Fruit fly (Drosophila melanogaster) whole organism, embryonic: Measurements from ENCODE around the gene CG42819.

Experiments used
- B-H2 ChIP-seq: fragments of 200-800 bp; sonication (Bioruptor generic); optimal IDR thresholded peaks from 2 replicates; lab custom pipeline; 2018; ENCODE audit warnings: missing biosample characterization, mild to moderate bottlenecking, missing genetic modification characterization
- CG10209 ChIP-seq: fragments of 200-800 bp; sonication (Bioruptor generic); optimal IDR thresholded peaks from 3 replicates; lab custom pipeline; 2017; ENCODE audit warnings: missing biosample characterization, mild to moderate bottlenecking, missing genetic modification characterization, missing genetic modification reagents
- CG11560 ChIP-seq: fragments of 200-800 bp; sonication (Bioruptor generic); IDR thresholded peaks from 3 replicates; pipeline ENCODE4 v1.3.6; 2022; ENCODE audit warnings: missing biosample characterization, missing genetic modification characterization
- CG12659 ChIP-seq: fragments of 200-800 bp; sonication (Bioruptor generic); optimal IDR thresholded peaks from 3 replicates; lab custom pipeline; 2017; ENCODE audit warnings: mild to moderate bottlenecking, missing biosample characterization, missing genetic modification reagents, missing genetic modification characterization
- CG13296 ChIP-seq: fragments of 200-800 bp; sonication (Bioruptor generic); optimal IDR thresholded peaks from 3 replicates; lab custom pipeline; 2018; ENCODE audit warnings: missing biosample characterization, mild to moderate bottlenecking, missing genetic modification characterization
- CG17328 ChIP-seq: fragments of 200-800 bp; sonication (Bioruptor generic); IDR thresholded peaks from 2 replicates; pipeline ENCODE4 v1.3.6; 2022; ENCODE audit warnings: missing biosample characterization, missing genetic modification characterization
- CG17385 ChIP-seq: fragments of 200-800 bp; sonication (Bioruptor generic); optimal IDR thresholded peaks from 3 replicates; lab custom pipeline; 2018; ENCODE audit warnings: missing biosample characterization, mild to moderate bottlenecking, missing genetic modification characterization
- CG1792 ChIP-seq: fragments of 200-800 bp; sonication (Bioruptor generic); optimal IDR thresholded peaks from 2 replicates; lab custom pipeline; 2016; ENCODE audit warnings: missing biosample characterization, missing genetic modification characterization
- CG2129 ChIP-seq: fragments of 200-800 bp; sonication (Bioruptor generic); IDR thresholded peaks from 2 replicates; pipeline ENCODE4 v1.3.6; 2022; ENCODE audit warnings: missing biosample characterization, missing genetic modification characterization; ENCODE audit not compliant: partially characterized antibody
- CG32772 ChIP-seq: fragments of 200-800 bp; sonication (Bioruptor generic); IDR thresholded peaks from 2 replicates; pipeline ENCODE4 v1.3.6; 2022; ENCODE audit warnings: missing biosample characterization, missing genetic modification characterization
- CG3726 ChIP-seq: fragments of 200-800 bp; sonication (Bioruptor generic); IDR thresholded peaks from 3 replicates; pipeline ENCODE4, ENCODE4 v1.3.6; 2022; ENCODE audit warnings: missing biosample characterization, missing genetic modification characterization
- CG4854 ChIP-seq: fragments of 200-800 bp; sonication (Bioruptor generic); optimal IDR thresholded peaks from 2 replicates; lab custom pipeline; 2016; ENCODE audit warnings: missing biosample characterization, missing genetic modification characterization, inconsistent platforms
- CG5180 ChIP-seq: fragments of 200-800 bp; sonication (Bioruptor generic); optimal IDR thresholded peaks from 3 replicates; lab custom pipeline; 2017; ENCODE audit warnings: missing biosample characterization, missing genetic modification characterization, mild to moderate bottlenecking, moderate library complexity, missing genetic modification reagents
- CG6813 ChIP-seq: fragments of 200-800 bp; sonication (Bioruptor generic); optimal IDR thresholded peaks from 2 replicates; lab custom pipeline; 2017; ENCODE audit warnings: missing biosample characterization, missing genetic modification characterization, mild to moderate bottlenecking, moderate library complexity, missing genetic modification reagents
- CG6854 ChIP-seq: fragments of 200-800 bp; sonication (Bioruptor generic); optimal IDR thresholded peaks from 3 replicates; lab custom pipeline; 2017; ENCODE audit warnings: missing biosample characterization, mild to moderate bottlenecking, missing genetic modification characterization
- CG7271 ChIP-seq: fragments of 200-800 bp; sonication (Bioruptor generic); optimal IDR thresholded peaks from 2 replicates; lab custom pipeline; 2018; ENCODE audit warnings: missing biosample characterization, mild to moderate bottlenecking, missing genetic modification characterization, moderate library complexity
- CG8924 ChIP-seq: fragments of 200-800 bp; optimal IDR thresholded peaks from 3 replicates; lab custom pipeline; 2019; ENCODE audit warnings: missing biosample characterization, mild to moderate bottlenecking, missing genetic modification characterization, moderate library complexity
- Camta ChIP-seq: fragments of 200-800 bp; sonication (Bioruptor generic); optimal IDR thresholded peaks from 2 replicates; lab custom pipeline; 2016; ENCODE audit warnings: missing biosample characterization, missing genetic modification characterization
- CkIIα-i1 ChIP-seq: fragments of 200-800 bp; sonication (Bioruptor generic); IDR thresholded peaks from 2 replicates; pipeline ENCODE4 v1.3.6; 2022; ENCODE audit warnings: missing biosample characterization, missing genetic modification characterization
- D19B ChIP-seq: fragments of 200-800 bp; sonication (Bioruptor generic); optimal IDR thresholded peaks from 2 replicates; lab custom pipeline; 2017; ENCODE audit warnings: missing biosample characterization, mild to moderate bottlenecking, missing genetic modification characterization
- Dfd ChIP-seq, 2 experiments: fragments of >200 bp; optimal IDR thresholded peaks; 2 replicates each; lab custom pipeline; 2017; ENCODE audit warnings: missing biosample characterization in 2 of 2, missing genetic modification characterization in 2 of 2
- Dp ChIP-seq: fragments of 200-800 bp; sonication (Bioruptor generic); optimal IDR thresholded peaks from 2 replicates; lab custom pipeline; 2018; ENCODE audit warnings: missing biosample characterization, mild to moderate bottlenecking, missing genetic modification characterization, moderate library complexity
- Eip74EF ChIP-seq, 2 experiments: fragments of 200-800 bp in 1 of 2; fragments of >200 bp in 1 of 2; sonication (Bioruptor generic) in 1 of 2; optimal IDR thresholded peaks; 2 replicates each; lab custom pipeline; 2017 to 2019; ENCODE audit warnings: missing biosample characterization in 2 of 2, missing genetic modification characterization in 2 of 2, mild to moderate bottlenecking in 1 of 2, moderate library complexity in 1 of 2
- Fer1 ChIP-seq: fragments of 200-800 bp; sonication (Bioruptor generic); optimal IDR thresholded peaks from 2 replicates; lab custom pipeline; 2017; ENCODE audit warnings: missing biosample characterization, mild to moderate bottlenecking, missing genetic modification characterization
- HLH3B ChIP-seq: fragments of 200-800 bp; sonication (Bioruptor generic); IDR thresholded peaks from 2 replicates; pipeline ENCODE4 v1.3.6; 2022; ENCODE audit warnings: missing biosample characterization, missing genetic modification characterization
- HmgZ ChIP-seq: fragments of 200-800 bp; sonication (Bioruptor generic); optimal IDR thresholded peaks from 2 replicates; lab custom pipeline; 2018; ENCODE audit warnings: missing biosample characterization, mild to moderate bottlenecking, missing genetic modification characterization
- Hr39 ChIP-seq: fragments of >200 bp; optimal IDR thresholded peaks from 2 replicates; lab custom pipeline; 2017
- MBD-R2 ChIP-seq: fragments of 200-800 bp; sonication (Bioruptor generic); IDR thresholded peaks from 2 replicates; pipeline ENCODE4 v1.3.6; 2022; ENCODE audit warnings: missing biosample characterization, missing genetic modification characterization
- NC2α ChIP-seq: fragments of 200-800 bp; sonication (Bioruptor generic); optimal IDR thresholded peaks from 2 replicates; lab custom pipeline; 2016; ENCODE audit warnings: missing biosample characterization, missing genetic modification characterization
- Pdp1 ChIP-seq, 2 experiments: fragments of 200-800 bp; sonication (Bioruptor generic); optimal IDR thresholded peaks; 3 replicates each; lab custom pipeline; 2016; ENCODE audit warnings: missing biosample characterization in 2 of 2, missing genetic modification characterization in 2 of 2, mild to moderate bottlenecking in 1 of 2, moderate library complexity in 1 of 2
- Stat92E ChIP-seq, 3 experiments: fragments of >200 bp in 2 of 3; fragments of 200-800 bp in 1 of 3; sonication (Bioruptor generic) in 1 of 3; optimal IDR thresholded peaks; 2 replicates each; lab custom pipeline; 2017 to 2019; ENCODE audit warnings: missing biosample characterization in 3 of 3, missing genetic modification characterization in 3 of 3, mild to moderate bottlenecking in 1 of 3, moderate library complexity in 1 of 3
- Taf1 ChIP-seq: fragments of 200-800 bp; sonication (Bioruptor generic); IDR thresholded peaks from 2 replicates; pipeline ENCODE4 v1.3.6; 2022; ENCODE audit warnings: missing biosample characterization, missing genetic modification characterization
- cato ChIP-seq: fragments of 200-800 bp; sonication (Bioruptor generic); optimal IDR thresholded peaks from 2 replicates; lab custom pipeline; 2016; ENCODE audit warnings: missing biosample characterization, missing genetic modification characterization, borderline replicate concordance
- caup ChIP-seq: fragments of 200-800 bp; sonication (Bioruptor generic); optimal IDR thresholded peaks from 3 replicates; lab custom pipeline; 2017; ENCODE audit warnings: missing biosample characterization, mild to moderate bottlenecking, missing genetic modification characterization, moderate library complexity; ENCODE audit not compliant: severe bottlenecking
- corto ChIP-seq: fragments of 200-800 bp; sonication (Bioruptor generic); optimal IDR thresholded peaks from 2 replicates; lab custom pipeline; 2016; ENCODE audit warnings: missing biosample characterization, mild to moderate bottlenecking, missing genetic modification characterization, moderate library complexity
- ewg ChIP-seq: fragments of 200-800 bp; sonication (Bioruptor generic); optimal IDR thresholded peaks from 3 replicates; lab custom pipeline; 2017; ENCODE audit warnings: mild to moderate bottlenecking, missing biosample characterization, missing genetic modification reagents, missing genetic modification characterization
- gfzf ChIP-seq: fragments of 200-800 bp; sonication (Bioruptor generic); optimal IDR thresholded peaks from 2 replicates; lab custom pipeline; 2016; ENCODE audit warnings: missing biosample characterization, mild to moderate bottlenecking, missing genetic modification characterization, moderate library complexity
- gro ChIP-seq: fragments of 200-800 bp; sonication (Bioruptor generic); optimal IDR thresholded peaks from 2 replicates; lab custom pipeline; 2016; ENCODE audit warnings: missing biosample characterization, missing genetic modification characterization
- pb ChIP-seq: fragments of 200-800 bp; sonication (Bioruptor generic); optimal IDR thresholded peaks from 3 replicates; lab custom pipeline; 2016; ENCODE audit warnings: missing biosample characterization, missing genetic modification characterization
- pho ChIP-seq: fragments of 200-800 bp; sonication (Bioruptor generic); optimal IDR thresholded peaks from 2 replicates; lab custom pipeline; 2016; ENCODE audit warnings: missing biosample characterization, missing genetic modification characterization
- prd ChIP-seq, 3 experiments: fragments of >200 bp in 2 of 3; fragments of 200-800 bp in 1 of 3; sonication (Bioruptor generic) in 1 of 3; optimal IDR thresholded peaks in 2 of 3; IDR thresholded peaks in 1 of 3; 2 replicates in 2 of 3; 3 replicates in 1 of 3; pipeline versions ENCODE4 v1.3.6 to Lab custom; 2017 to 2022; ENCODE audit warnings: missing biosample characterization in 1 of 3, missing genetic modification characterization in 1 of 3
- pzg ChIP-seq: fragments of 200-800 bp; sonication (Bioruptor generic); optimal IDR thresholded peaks from 3 replicates; lab custom pipeline; 2018; ENCODE audit warnings: missing biosample characterization, mild to moderate bottlenecking, missing genetic modification characterization, moderate library complexity
- rib ChIP-seq: fragments of 200-800 bp; sonication (Bioruptor generic); IDR thresholded peaks from 2 replicates; pipeline ENCODE4 v1.3.6; 2022; ENCODE audit warnings: missing biosample characterization, missing genetic modification characterization
- sens ChIP-seq: fragments of 200-800 bp; sonication (Bioruptor generic); peaks from one replicate; lab custom pipeline; 2016; ENCODE audit warnings: missing biosample characterization, missing genetic modification characterization
- tx ChIP-seq: fragments of 200-800 bp; sonication (Bioruptor generic); optimal IDR thresholded peaks from 2 replicates; lab custom pipeline; 2016; ENCODE audit warnings: missing biosample characterization, missing genetic modification characterization
- unpg ChIP-seq: fragments of 200-800 bp; sonication (Bioruptor generic); optimal IDR thresholded peaks from 3 replicates; lab custom pipeline; 2018; ENCODE audit warnings: missing biosample characterization, mild to moderate bottlenecking, missing genetic modification characterization, moderate library complexity
- vnd ChIP-seq: fragments of 200-800 bp; sonication (Bioruptor generic); IDR thresholded peaks from 3 replicates; pipeline ENCODE4 v1.3.6; 2022; ENCODE audit warnings: missing biosample characterization, missing genetic modification characterization; ENCODE audit not compliant: partially characterized antibody

CG42819 gene

dm6 chr2L:8381508-8382036 is 7.6 kb downstream of the CG42819 start, which contains the start of gene AlaRS (continued):
- TF ChIP-seq prd (optimal IDR thresholded peaks at IDR 0.05; lab: Kevin White, UChicago) (no peak), prd (GFP tag; IDR thresholded peaks at IDR 0.05; lab: Robert Waterston, UW) (0 out of 3 replicates have a peak, but pooled peaks have one; percentile 7), CG5180 (GFP tag; lab: Kevin White, UChicago) (no peak), CG6813 (peak; percentile 3), Eip74EF (GFP tag; optimal IDR thresholded peaks at IDR 0.05; lab: Kevin White, UChicago) (peak in 1 of 2 experiments; percentile 9), Taf1 (GFP tag; lab: Robert Waterston, UW) (no peak), CG8924 (tag; lab: Kevin White, UChicago) (peak; percentile 28), HmgZ (tag; lab: Kevin White, UChicago) (peak; percentile 29), CkIIα-i1 (GFP tag; lab: Robert Waterston, UW) (no peak), CG3726 (GFP tag; lab: Robert Waterston, UW) (no peak), rib (GFP tag; lab: Robert Waterston, UW) (no peak), Dp (peak; percentile 24), pho (no peak)
- TF ChIP-seq, all 482 proteins: peak for 186

- no peak for TF ChIP-seq Dfd (GFP tag; optimal IDR thresholded peaks at IDR 0.05; lab: Kevin White, UChicago)
- TF ChIP-seq CG17385 (GFP tag; lab: Kevin White, UChicago), result peak; percentile 99
- peak; percentile 99 for TF ChIP-seq CG7271 (tag; lab: Kevin White, UChicago)
- TF ChIP-seq HLH3B (GFP tag; lab: Robert Waterston, UW), result peak; percentile 100
- TF ChIP-seq CG4854, result peak; percentile 97
- TF ChIP-seq CG13296 (GFP tag; lab: Kevin White, UChicago), result peak; percentile 100
- TF ChIP-seq pzg (GFP tag; lab: Kevin White, UChicago), result peak; percentile 63
- TF ChIP-seq Dp, result peak; percentile 54
- TF ChIP-seq CG1792 (GFP tag; lab: Kevin White, UChicago), result peak; percentile 77
- TF ChIP-seq ewg (GFP tag; lab: Kevin White, UChicago), result peak; percentile 98
- peak; percentile 99 for TF ChIP-seq CG10209 (GFP tag; lab: Kevin White, UChicago)
- TF ChIP-seq CG17328, result peak; percentile 100
- peak; percentile 100 for TF ChIP-seq Fer1 (GFP tag; lab: Kevin White, UChicago)
- peak; percentile 99 for TF ChIP-seq sens
- peak; percentile 100 for TF ChIP-seq MBD-R2
- TF ChIP-seq pb (GFP tag; lab: Kevin White, UChicago), result peak; percentile 69
- peak in 1 of 3 experiments; percentile 98 for TF ChIP-seq Stat92E (GFP tag; optimal IDR thresholded peaks at IDR 0.05; lab: Kevin White, UChicago)
- TF ChIP-seq gro, result peak; percentile 97
- peak; percentile 98 for TF ChIP-seq cato
- TF ChIP-seq Camta (GFP tag; lab: Kevin White, UChicago), result peak; percentile 96
- TF ChIP-seq gfzf (GFP tag; lab: Kevin White, UChicago), result no peak
- peak; percentile 96 to 97 for TF ChIP-seq Pdp1 (GFP tag; optimal IDR thresholded peaks at IDR 0.05; lab: Kevin White, UChicago)
- no peak for TF ChIP-seq Hr39 (lab: Kevin White, UChicago)
- TF ChIP-seq CG6854 (GFP tag; lab: Kevin White, UChicago), result peak; percentile 100
- peak; percentile 51; the same call in 1 of the 2 replicates for TF ChIP-seq CG2129 (GFP tag; lab: Robert Waterston, UW)
- TF ChIP-seq vnd (GFP tag; lab: Robert Waterston, UW), result peak; percentile 63
- peak; percentile 70 for TF ChIP-seq NC2α
- peak; percentile 95 for TF ChIP-seq CG11560 (tag; lab: Robert Waterston, UW)
- TF ChIP-seq corto (GFP tag; lab: Kevin White, UChicago), result peak; percentile 99
- peak; percentile 100 for TF ChIP-seq CG32772 (GFP tag; lab: Robert Waterston, UW)
- TF ChIP-seq B-H2 (GFP tag; lab: Kevin White, UChicago), result peak; percentile 99
- TF ChIP-seq unpg, result peak; percentile 100
- TF ChIP-seq CG3726 (GFP tag; lab: Robert Waterston, UW), result peak; percentile 99
- TF ChIP-seq caup (GFP tag; lab: Kevin White, UChicago), result peak; percentile 99
- peak; percentile 100 for TF ChIP-seq CG12659 (GFP tag; lab: Kevin White, UChicago)
- peak; percentile 89 for TF ChIP-seq tx (GFP tag; lab: Kevin White, UChicago)
- peak; percentile 97 for TF ChIP-seq D19B
These were observed 12.4 kb downstream of the CG42819 start, which contains the start of the genes CG13390 and CG17294 for dm6 chr2L:8376717-8377116. Gene CG13390 (minus strand): TSS chr2L:8376797. Gene CG17294 (plus strand): TSS chr2L:8377035.
